Fruit fly (Drosophila melanogaster) whole organism, embryonic: ENCODE data around the gene CG31798.
A peak's percentile ranks its signal among the peaks of the same experiment; 100 is the strongest.

Experiments
- Bgb ChIP-seq: fragments of 200-800 bp; sonication (Bioruptor generic); IDR thresholded peaks from 2 replicates; pipeline ENCODE4 v1.3.6; 2022; ENCODE audit warnings: missing biosample characterization, missing genetic modification characterization; ENCODE audit not compliant: partially characterized antibody
- CG10565 ChIP-seq: fragments of 200-800 bp; sonication (Bioruptor generic); optimal IDR thresholded peaks from 3 replicates; lab custom pipeline; 2016; ENCODE audit warnings: missing biosample characterization, mild to moderate bottlenecking, missing genetic modification characterization
- CG12659 ChIP-seq: fragments of 200-800 bp; sonication (Bioruptor generic); optimal IDR thresholded peaks from 3 replicates; lab custom pipeline; 2017; ENCODE audit warnings: mild to moderate bottlenecking, missing biosample characterization, missing genetic modification reagents, missing genetic modification characterization
- CG12769 ChIP-seq: fragments of 200-800 bp; sonication (Bioruptor generic); optimal IDR thresholded peaks from 2 replicates; lab custom pipeline; 2019; ENCODE audit warnings: missing biosample characterization, mild to moderate bottlenecking, missing genetic modification characterization, moderate library complexity
- CG14441 ChIP-seq: fragments of 200-800 bp; sonication (Bioruptor generic); IDR thresholded peaks from 2 replicates; pipeline ENCODE4 v1.3.6; 2022; ENCODE audit warnings: missing biosample characterization, missing genetic modification characterization
- CG17328 ChIP-seq: fragments of 200-800 bp; sonication (Bioruptor generic); IDR thresholded peaks from 2 replicates; pipeline ENCODE4 v1.3.6; 2022; ENCODE audit warnings: missing biosample characterization, missing genetic modification characterization
- CG17612 ChIP-seq: fragments of 200-800 bp; sonication (Bioruptor generic); IDR thresholded peaks from 2 replicates; pipeline ENCODE4 v1.3.6; 2022; ENCODE audit warnings: missing biosample characterization, missing genetic modification characterization
- CG17829 ChIP-seq: fragments of 200-800 bp; optimal IDR thresholded peaks from 2 replicates; lab custom pipeline; 2019; ENCODE audit warnings: missing biosample characterization, mild to moderate bottlenecking, missing genetic modification characterization, moderate library complexity
- CG2116 ChIP-seq: fragments of 200-800 bp; sonication (Bioruptor generic); optimal IDR thresholded peaks from 3 replicates; lab custom pipeline; 2018; ENCODE audit warnings: missing biosample characterization, mild to moderate bottlenecking, missing genetic modification characterization
- CG2202 ChIP-seq: fragments of 200-800 bp; sonication (Bioruptor generic); optimal IDR thresholded peaks from 2 replicates; lab custom pipeline; 2018; ENCODE audit warnings: missing biosample characterization, mild to moderate bottlenecking, missing genetic modification characterization
- CG30403 ChIP-seq: fragments of 200-800 bp; sonication (Bioruptor generic); optimal IDR thresholded peaks from 3 replicates; lab custom pipeline; 2016; ENCODE audit warnings: missing biosample characterization, missing genetic modification characterization
- CG3847 ChIP-seq: fragments of 200-800 bp; sonication (Bioruptor generic); IDR thresholded peaks from 2 replicates; pipeline ENCODE4 v1.3.6; 2022; ENCODE audit warnings: missing biosample characterization, missing genetic modification characterization
- CG6765 ChIP-seq: fragments of 200-800 bp; sonication (Bioruptor generic); optimal IDR thresholded peaks from 3 replicates; lab custom pipeline; 2017; ENCODE audit warnings: missing biosample characterization, mild to moderate bottlenecking, missing genetic modification characterization
- CG6813 ChIP-seq: fragments of 200-800 bp; sonication (Bioruptor generic); optimal IDR thresholded peaks from 2 replicates; lab custom pipeline; 2017; ENCODE audit warnings: missing biosample characterization, missing genetic modification characterization, mild to moderate bottlenecking, moderate library complexity, missing genetic modification reagents
- CG7745 ChIP-seq: fragments of 200-800 bp; sonication (Bioruptor generic); optimal IDR thresholded peaks from 2 replicates; lab custom pipeline; 2018; ENCODE audit warnings: missing biosample characterization, mild to moderate bottlenecking, missing genetic modification characterization, moderate library complexity
- CG7928 ChIP-seq: fragments of 200-800 bp; sonication (Bioruptor generic); optimal IDR thresholded peaks from 2 replicates; lab custom pipeline; 2017; ENCODE audit warnings: missing biosample characterization, mild to moderate bottlenecking, missing genetic modification characterization
- CG7987 ChIP-seq: fragments of 200-800 bp; sonication (Bioruptor generic); optimal IDR thresholded peaks from 2 replicates; lab custom pipeline; 2018; ENCODE audit warnings: missing biosample characterization, mild to moderate bottlenecking, missing genetic modification characterization, moderate library complexity
- CG9727 ChIP-seq: fragments of 200-800 bp; sonication (Bioruptor generic); optimal IDR thresholded peaks from 3 replicates; lab custom pipeline; 2017; ENCODE audit warnings: missing biosample characterization, mild to moderate bottlenecking, missing genetic modification characterization
- CHES-1-like ChIP-seq: fragments of 200-800 bp; sonication (Bioruptor generic); optimal IDR thresholded peaks from 2 replicates; lab custom pipeline; 2016; ENCODE audit warnings: missing biosample characterization, missing genetic modification characterization
- Camta ChIP-seq: fragments of 200-800 bp; sonication (Bioruptor generic); optimal IDR thresholded peaks from 2 replicates; lab custom pipeline; 2016; ENCODE audit warnings: missing biosample characterization, missing genetic modification characterization
- CoRest ChIP-seq: fragments of 200-800 bp; sonication (Bioruptor generic); optimal IDR thresholded peaks from 3 replicates; lab custom pipeline; 2018; ENCODE audit warnings: missing biosample characterization, mild to moderate bottlenecking, missing genetic modification characterization, moderate library complexity
- CrebB ChIP-seq: fragments of 200-800 bp; sonication (Bioruptor generic); optimal IDR thresholded peaks from 3 replicates; lab custom pipeline; 2018; ENCODE audit warnings: missing biosample characterization, mild to moderate bottlenecking, missing genetic modification characterization
- Dip2 ChIP-seq: fragments of 200-800 bp; sonication (Bioruptor generic); IDR thresholded peaks from 2 replicates; pipeline ENCODE4 v1.3.6; 2022; ENCODE audit warnings: missing biosample characterization, missing genetic modification characterization
- Dp ChIP-seq: fragments of 200-800 bp; sonication (Bioruptor generic); optimal IDR thresholded peaks from 2 replicates; lab custom pipeline; 2018; ENCODE audit warnings: missing biosample characterization, mild to moderate bottlenecking, missing genetic modification characterization, moderate library complexity
- Fer2 ChIP-seq: fragments of 200-800 bp; sonication (Bioruptor generic); optimal IDR thresholded peaks from 2 replicates; lab custom pipeline; 2018; ENCODE audit warnings: missing biosample characterization, mild to moderate bottlenecking, missing genetic modification characterization, moderate library complexity
- Fer3 ChIP-seq: fragments of 200-800 bp; sonication (Bioruptor generic); optimal IDR thresholded peaks from 2 replicates; lab custom pipeline; 2018; ENCODE audit warnings: missing biosample characterization, mild to moderate bottlenecking, missing genetic modification characterization, moderate library complexity
- HLH54F ChIP-seq: fragments of 200-800 bp; sonication (Bioruptor generic); optimal IDR thresholded peaks from 3 replicates; lab custom pipeline; 2016; ENCODE audit warnings: missing biosample characterization, missing genetic modification characterization
- Lhr ChIP-seq: fragments of 200-800 bp; sonication (Bioruptor generic); optimal IDR thresholded peaks from 3 replicates; lab custom pipeline; 2017; ENCODE audit warnings: mild to moderate bottlenecking, missing biosample characterization, missing genetic modification reagents, missing genetic modification characterization
- Nf-YC ChIP-seq: fragments of 200-800 bp; optimal IDR thresholded peaks from 3 replicates; lab custom pipeline; 2019; ENCODE audit warnings: missing biosample characterization, mild to moderate bottlenecking, missing genetic modification characterization, moderate library complexity
- NfI ChIP-seq: fragments of 200-800 bp; sonication (Bioruptor generic); optimal IDR thresholded peaks from 3 replicates; lab custom pipeline; 2018; ENCODE audit warnings: missing biosample characterization, mild to moderate bottlenecking, missing genetic modification characterization, moderate library complexity
- Poxn ChIP-seq: fragments of 200-800 bp; sonication (Bioruptor generic); IDR thresholded peaks from 2 replicates; pipeline ENCODE4 v1.3.6; 2022; ENCODE audit warnings: missing biosample characterization, missing genetic modification characterization
- Rfx ChIP-seq: fragments of 200-800 bp; sonication (Bioruptor generic); IDR thresholded peaks from 2 replicates; pipeline ENCODE4 v1.3.6; 2022; ENCODE audit warnings: missing biosample characterization, missing genetic modification characterization
- Scr ChIP-seq: fragments of 200-800 bp; sonication (Bioruptor generic); IDR thresholded peaks from 2 replicates; pipeline ENCODE4 v1.3.6; 2022; ENCODE audit warnings: missing biosample characterization, missing genetic modification characterization; ENCODE audit not compliant: partially characterized antibody
- Sin3A ChIP-seq: fragments of >200 bp; optimal IDR thresholded peaks from 2 replicates; lab custom pipeline; 2018
- Sry-δ ChIP-seq: fragments of 200-800 bp; sonication (Bioruptor generic); optimal IDR thresholded peaks from 2 replicates; lab custom pipeline; 2016; ENCODE audit warnings: missing biosample characterization, missing genetic modification characterization
- ara ChIP-seq: fragments of 200-800 bp; sonication (Bioruptor generic); IDR thresholded peaks from 2 replicates; pipeline ENCODE4 v1.3.6; 2022; ENCODE audit warnings: missing biosample characterization, missing genetic modification characterization
- chn ChIP-seq: fragments of 200-800 bp; sonication (Bioruptor generic); optimal IDR thresholded peaks from 2 replicates; lab custom pipeline; 2016; ENCODE audit warnings: missing biosample characterization, missing genetic modification characterization
- crc ChIP-seq: fragments of 200-800 bp; sonication (Bioruptor generic); optimal IDR thresholded peaks from 2 replicates; lab custom pipeline; 2016; ENCODE audit warnings: missing biosample characterization, missing genetic modification characterization
- cwo ChIP-seq: fragments of 200-800 bp; sonication (Bioruptor generic); optimal IDR thresholded peaks from 3 replicates; lab custom pipeline; 2017; ENCODE audit warnings: missing biosample characterization, missing genetic modification characterization, mild to moderate bottlenecking, moderate library complexity, missing genetic modification reagents
- dm ChIP-seq: fragments of 200-800 bp; sonication (Bioruptor generic); optimal IDR thresholded peaks from 3 replicates; lab custom pipeline; 2016; ENCODE audit warnings: missing biosample characterization, missing genetic modification characterization
- grn ChIP-seq: fragments of 200-800 bp; sonication (Bioruptor generic); optimal IDR thresholded peaks from 3 replicates; lab custom pipeline; 2017; ENCODE audit warnings: missing biosample characterization, missing genetic modification characterization
- hb ChIP-seq: fragments of 200-800 bp; sonication (Bioruptor generic); IDR thresholded peaks from 3 replicates; pipeline ENCODE4 v1.3.6; 2022; ENCODE audit warnings: missing biosample characterization, missing genetic modification characterization; ENCODE audit not compliant: partially characterized antibody
- ken ChIP-seq: fragments of 200-800 bp; sonication (Bioruptor generic); IDR thresholded peaks from 3 replicates; pipeline ENCODE4 v1.3.6; 2022; ENCODE audit warnings: missing biosample characterization, missing genetic modification characterization
- otp ChIP-seq: fragments of 200-800 bp; sonication (Bioruptor generic); IDR thresholded peaks from 3 replicates; pipeline ENCODE4, ENCODE4 v1.3.6; 2022; ENCODE audit warnings: missing biosample characterization, missing genetic modification characterization
- pan ChIP-seq, 4 experiments: fragments of >200 bp in 3 of 4; fragments of 200-800 bp in 1 of 4; sonication (Bioruptor generic) in 1 of 4; optimal IDR thresholded peaks in 3 of 4; IDR thresholded peaks in 1 of 4; 2 replicates each; pipeline versions ENCODE4 v1.3.6 to Lab custom; 2017 to 2022; ENCODE audit warnings: missing biosample characterization in 2 of 4, missing genetic modification characterization in 2 of 4, mixed read lengths in 1 of 4
- unpg ChIP-seq: fragments of 200-800 bp; sonication (Bioruptor generic); optimal IDR thresholded peaks from 3 replicates; lab custom pipeline; 2018; ENCODE audit warnings: missing biosample characterization, mild to moderate bottlenecking, missing genetic modification characterization, moderate library complexity
- wor ChIP-seq: fragments of 200-800 bp; sonication (Bioruptor generic); IDR thresholded peaks from 2 replicates; pipeline ENCODE4 v1.3.6; 2022; ENCODE audit warnings: missing biosample characterization, missing genetic modification characterization

CG31798 gene

DNA sequence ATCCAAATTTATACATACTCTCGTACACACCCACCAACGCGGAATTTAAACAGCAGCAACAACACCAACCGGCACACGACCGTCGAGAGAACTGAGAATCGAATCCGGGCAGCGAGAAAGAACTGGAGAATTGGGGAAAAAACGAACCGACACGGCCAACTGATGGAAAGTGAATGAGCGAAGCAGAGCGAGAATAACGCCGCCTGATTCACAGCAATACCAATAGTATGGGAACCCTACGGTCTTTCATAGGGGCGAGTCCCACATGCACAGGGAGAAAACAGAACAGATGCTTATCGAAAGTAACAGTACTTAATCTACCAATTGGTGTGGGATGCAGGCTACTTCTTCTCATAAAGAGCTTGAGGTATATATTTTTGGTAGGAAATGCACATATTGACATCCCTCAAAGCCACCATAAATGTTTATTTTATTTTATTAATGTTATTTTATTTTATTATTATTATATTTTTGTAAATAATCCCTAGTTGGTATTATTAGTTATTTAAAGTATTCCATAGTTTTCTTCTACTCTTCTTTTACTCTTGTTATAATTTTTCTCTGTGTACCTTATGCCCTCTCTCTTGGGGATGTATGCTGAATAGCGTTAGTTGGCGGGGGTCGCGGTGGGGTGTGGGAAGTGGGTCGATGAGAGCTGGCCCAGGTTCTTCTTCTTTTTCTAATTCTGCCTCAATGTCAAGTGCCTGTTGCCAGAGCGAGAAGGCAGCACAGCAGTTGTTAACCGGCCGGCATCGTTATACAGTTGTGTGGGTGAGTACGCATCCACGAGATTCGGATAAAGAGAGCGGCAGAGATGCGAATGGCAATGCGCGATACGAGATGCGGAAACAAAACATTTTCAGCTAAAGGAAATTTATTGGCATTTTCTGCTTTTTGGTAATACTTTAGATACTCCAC lies 4.6 kb downstream of the CG31798 start, which contains the start of gene CG17544 (continued):
- TF ChIP-seq CG12659: peak; percentile 82
- TF ChIP-seq NfI (GFP tag; lab: Kevin White, UChicago): peak; percentile 76
- no peak for TF ChIP-seq Sry-δ (GFP tag; lab: Kevin White, UChicago)
- TF ChIP-seq CG17612: no peak
- no peak for TF ChIP-seq CG17328
- TF ChIP-seq wor: peak; percentile 21; the same call in 1 of the 2 replicates
- TF ChIP-seq cwo: peak; percentile 87
- peak; percentile 8 for TF ChIP-seq Lhr
- TF ChIP-seq CG10565 (GFP tag; lab: Kevin White, UChicago): no peak
- TF ChIP-seq Dp (GFP tag; lab: Kevin White, UChicago): no peak
- peak; percentile 66 for TF ChIP-seq CG30403 (GFP tag; lab: Kevin White, UChicago)
- TF ChIP-seq HLH54F: peak; percentile 35
- no peak for TF ChIP-seq Sin3A
- no peak for TF ChIP-seq pan (optimal IDR thresholded peaks at IDR 0.05; lab: Kevin White, UChicago)
- TF ChIP-seq pan (GFP tag; optimal IDR thresholded peaks at IDR 0.05 in 1 of 2, IDR thresholded peaks at IDR 0.05 in 1 of 2): peak in 1 of 2 experiments; percentile 46
- TF ChIP-seq ara: no peak
- no peak for TF ChIP-seq Dip2 (GFP tag; lab: Robert Waterston, UW)
- peak; percentile 60 for TF ChIP-seq Rfx (GFP tag; lab: Robert Waterston, UW)
- no peak for TF ChIP-seq dm (GFP tag; lab: Kevin White, UChicago)
- TF ChIP-seq Fer3 (tag; lab: Kevin White, UChicago): peak; percentile 68
- peak; percentile 59 for TF ChIP-seq Fer2 (tag; lab: Kevin White, UChicago)
- no peak for TF ChIP-seq grn (GFP tag; lab: Kevin White, UChicago)
- peak; percentile 81 for TF ChIP-seq CG6813
- 0 out of 2 replicates have a peak, but pooled peaks have one; percentile 51 for TF ChIP-seq Poxn (GFP tag; lab: Robert Waterston, UW)
- no peak for TF ChIP-seq chn
- TF ChIP-seq CG12769 (tag; lab: Kevin White, UChicago): peak; percentile 83
- no peak for TF ChIP-seq Scr (GFP tag; lab: Robert Waterston, UW)
- peak; percentile 42 for TF ChIP-seq CG2202 (tag; lab: Kevin White, UChicago)
- peak; percentile 29 for TF ChIP-seq CG7987 (GFP tag; lab: Kevin White, UChicago)
- TF ChIP-seq unpg: peak; percentile 53
- no peak for TF ChIP-seq hb
- TF ChIP-seq CG7928 (GFP tag; lab: Kevin White, UChicago): no peak
- no peak for TF ChIP-seq Camta (GFP tag; lab: Kevin White, UChicago)
- TF ChIP-seq ken (GFP tag; lab: Robert Waterston, UW): no peak; the same call in 2 of the 3 replicates
- peak; percentile 21 for TF ChIP-seq CG2116 (GFP tag; lab: Kevin White, UChicago)
- peak; percentile 30; the same call in 1 of the 3 replicates for TF ChIP-seq otp (GFP tag; lab: Robert Waterston, UW)
- TF ChIP-seq crc (GFP tag; lab: Kevin White, UChicago): no peak
- TF ChIP-seq CG9727: peak; percentile 86
- TF ChIP-seq CrebB (tag; lab: Kevin White, UChicago): no peak
- peak; percentile 90 for TF ChIP-seq CoRest (tag; lab: Kevin White, UChicago)
- peak; percentile 56; the same call in 1 of the 2 replicates for TF ChIP-seq CG3847 (GFP tag; lab: Robert Waterston, UW)
- TF ChIP-seq Bgb (GFP tag; lab: Robert Waterston, UW): peak; percentile 46; the same call in 1 of the 2 replicates
- peak; percentile 30 for TF ChIP-seq CHES-1-like (GFP tag; lab: Kevin White, UChicago)
- no peak for TF ChIP-seq CG7745
- TF ChIP-seq CG17829 (tag; lab: Kevin White, UChicago): peak; percentile 82
- TF ChIP-seq CG14441 (GFP tag; lab: Robert Waterston, UW): peak; percentile 41
- TF ChIP-seq CG6765 (GFP tag; lab: Kevin White, UChicago): peak; percentile 82
- TF ChIP-seq Nf-YC (tag; lab: Kevin White, UChicago): peak; percentile 80
